Fruit fly (Drosophila melanogaster) whole organism, embryonic: ENCODE measurements around the gene Sil1.

Experiments
- Abd-B ChIP-seq: fragments of 200-800 bp; sonication (Bioruptor generic); optimal IDR thresholded peaks from 2 replicates; lab custom pipeline; 2018; ENCODE audit warnings: missing biosample characterization, mild to moderate bottlenecking, missing genetic modification characterization, moderate library complexity
- BEAF-32 ChIP-seq: fragments of 200-800 bp; sonication (Bioruptor generic); optimal IDR thresholded peaks from 3 replicates; lab custom pipeline; 2017; ENCODE audit warnings: missing biosample characterization, missing genetic modification characterization, mild to moderate bottlenecking, moderate library complexity, missing genetic modification reagents
- Bgb ChIP-seq: fragments of 200-800 bp; sonication (Bioruptor generic); IDR thresholded peaks from 2 replicates; pipeline ENCODE4 v1.3.6; 2022; ENCODE audit warnings: missing biosample characterization, missing genetic modification characterization; ENCODE audit not compliant: partially characterized antibody
- CG10274 ChIP-seq: fragments of 200-800 bp; sonication (Bioruptor generic); optimal IDR thresholded peaks from 3 replicates; lab custom pipeline; 2017; ENCODE audit warnings: missing biosample characterization, mild to moderate bottlenecking, missing genetic modification characterization
- CG10979 ChIP-seq: fragments of 200-800 bp; sonication (Bioruptor generic); optimal IDR thresholded peaks from 2 replicates; lab custom pipeline; 2018; ENCODE audit warnings: missing biosample characterization, mild to moderate bottlenecking, missing genetic modification characterization, moderate library complexity
- CG1233 ChIP-seq: fragments of 200-800 bp; sonication (Bioruptor generic); optimal IDR thresholded peaks from 4 replicates; lab custom pipeline; 2018; ENCODE audit warnings: missing biosample characterization, mild to moderate bottlenecking, missing genetic modification characterization
- CG13287 ChIP-seq: fragments of 200-800 bp; sonication (Bioruptor generic); IDR thresholded peaks from 2 replicates; pipeline ENCODE4 v1.3.6; 2022; ENCODE audit warnings: missing biosample characterization, missing genetic modification characterization; ENCODE audit not compliant: partially characterized antibody
- CG15269 ChIP-seq: fragments of 200-800 bp; sonication (Bioruptor generic); optimal IDR thresholded peaks from 2 replicates; lab custom pipeline; 2018; ENCODE audit warnings: missing biosample characterization, mild to moderate bottlenecking, missing genetic modification characterization, moderate library complexity
- CG15514 ChIP-seq: fragments of 200-800 bp; sonication (Bioruptor generic); optimal IDR thresholded peaks from 3 replicates; lab custom pipeline; 2017; ENCODE audit warnings: missing biosample characterization, missing genetic modification characterization, mild to moderate bottlenecking, moderate library complexity, missing genetic modification reagents
- CG31388 ChIP-seq: fragments of 200-800 bp; sonication (Bioruptor generic); optimal IDR thresholded peaks from 2 replicates; lab custom pipeline; 2016; ENCODE audit warnings: missing biosample characterization, missing genetic modification characterization
- CG3163 ChIP-seq: fragments of 200-800 bp; sonication (Bioruptor generic); optimal IDR thresholded peaks from 3 replicates; lab custom pipeline; 2016; ENCODE audit warnings: missing biosample characterization, missing genetic modification characterization
- CG5180 ChIP-seq: fragments of 200-800 bp; sonication (Bioruptor generic); optimal IDR thresholded peaks from 3 replicates; lab custom pipeline; 2017; ENCODE audit warnings: missing biosample characterization, missing genetic modification characterization, mild to moderate bottlenecking, moderate library complexity, missing genetic modification reagents
- CG6791 ChIP-seq: fragments of 200-800 bp; sonication (Bioruptor generic); IDR thresholded peaks from 3 replicates; pipeline ENCODE4 v1.3.6; 2022; ENCODE audit warnings: missing biosample characterization, missing genetic modification characterization; ENCODE audit not compliant: partially characterized antibody
- CG9727 ChIP-seq: fragments of 200-800 bp; sonication (Bioruptor generic); optimal IDR thresholded peaks from 3 replicates; lab custom pipeline; 2017; ENCODE audit warnings: missing biosample characterization, mild to moderate bottlenecking, missing genetic modification characterization
- CHES-1-like ChIP-seq: fragments of 200-800 bp; sonication (Bioruptor generic); optimal IDR thresholded peaks from 2 replicates; lab custom pipeline; 2016; ENCODE audit warnings: missing biosample characterization, missing genetic modification characterization
- CkIIα-i1 ChIP-seq: fragments of 200-800 bp; sonication (Bioruptor generic); IDR thresholded peaks from 2 replicates; pipeline ENCODE4 v1.3.6; 2022; ENCODE audit warnings: missing biosample characterization, missing genetic modification characterization
- Dek ChIP-seq: fragments of 200-800 bp; sonication (Bioruptor generic); optimal IDR thresholded peaks from 3 replicates; lab custom pipeline; 2019; ENCODE audit warnings: missing biosample characterization, mild to moderate bottlenecking, missing genetic modification characterization, moderate library complexity
- Dip3 ChIP-seq: fragments of 200-800 bp; sonication (Bioruptor generic); optimal IDR thresholded peaks from 3 replicates; lab custom pipeline; 2016; ENCODE audit warnings: missing biosample characterization, missing genetic modification characterization
- Fer3 ChIP-seq: fragments of 200-800 bp; sonication (Bioruptor generic); optimal IDR thresholded peaks from 2 replicates; lab custom pipeline; 2018; ENCODE audit warnings: missing biosample characterization, mild to moderate bottlenecking, missing genetic modification characterization, moderate library complexity
- Hey ChIP-seq: fragments of 200-800 bp; sonication (Bioruptor generic); optimal IDR thresholded peaks from 3 replicates; lab custom pipeline; 2018; ENCODE audit warnings: missing biosample characterization, mild to moderate bottlenecking, missing genetic modification characterization
- Hmr ChIP-seq: fragments of 200-800 bp; sonication (Bioruptor generic); optimal IDR thresholded peaks from 3 replicates; lab custom pipeline; 2017; ENCODE audit warnings: mild to moderate bottlenecking, missing biosample characterization, missing genetic modification reagents, missing genetic modification characterization
- Lim3 ChIP-seq: fragments of 200-800 bp; sonication (Bioruptor generic); IDR thresholded peaks from 2 replicates; pipeline ENCODE4 v1.3.6; 2022; ENCODE audit warnings: missing biosample characterization, missing genetic modification characterization
- MESR4 ChIP-seq: fragments of 200-800 bp; sonication (Bioruptor generic); optimal IDR thresholded peaks from 2 replicates; lab custom pipeline; 2018; ENCODE audit warnings: missing biosample characterization, mild to moderate bottlenecking, missing genetic modification characterization, moderate library complexity
- NC2β ChIP-seq: fragments of 200-800 bp; sonication (Bioruptor generic); optimal IDR thresholded peaks from 2 replicates; lab custom pipeline; 2016; ENCODE audit warnings: missing biosample characterization, missing genetic modification characterization
- Rfx ChIP-seq: fragments of 200-800 bp; sonication (Bioruptor generic); IDR thresholded peaks from 2 replicates; pipeline ENCODE4 v1.3.6; 2022; ENCODE audit warnings: missing biosample characterization, missing genetic modification characterization
- Side ChIP-seq: fragments of 200-800 bp; sonication (Bioruptor generic); optimal IDR thresholded peaks from 2 replicates; lab custom pipeline; 2016; ENCODE audit warnings: missing biosample characterization, missing genetic modification characterization
- Usf ChIP-seq: fragments of 200-800 bp; sonication (Bioruptor generic); optimal IDR thresholded peaks from 2 replicates; lab custom pipeline; 2017; ENCODE audit warnings: missing genotype, missing biosample characterization, missing genetic modification characterization
- ab ChIP-seq: fragments of 200-800 bp; sonication (Bioruptor generic); optimal IDR thresholded peaks from 2 replicates; lab custom pipeline; 2016; ENCODE audit warnings: missing biosample characterization, missing genetic modification characterization
- cas ChIP-seq: fragments of 200-800 bp; sonication (Bioruptor generic); IDR thresholded peaks from 2 replicates; pipeline ENCODE4 v1.3.6; 2022; ENCODE audit warnings: missing biosample characterization, missing genetic modification characterization
- chm ChIP-seq: fragments of 200-800 bp; sonication (Bioruptor generic); IDR thresholded peaks from 2 replicates; pipeline ENCODE4 v1.3.6; 2022; ENCODE audit warnings: missing biosample characterization, missing genetic modification characterization
- corto ChIP-seq: fragments of 200-800 bp; sonication (Bioruptor generic); optimal IDR thresholded peaks from 2 replicates; lab custom pipeline; 2016; ENCODE audit warnings: missing biosample characterization, mild to moderate bottlenecking, missing genetic modification characterization, moderate library complexity
- disco-r ChIP-seq: fragments of 200-800 bp; sonication (Bioruptor generic); optimal IDR thresholded peaks from 2 replicates; lab custom pipeline; 2016; ENCODE audit warnings: missing biosample characterization, missing genetic modification characterization
- dpn ChIP-seq, 2 experiments: fragments of 200-800 bp; sonication (Bioruptor generic); optimal IDR thresholded peaks; 3 replicates each; lab custom pipeline; 2016; ENCODE audit warnings: missing biosample characterization in 2 of 2, missing genetic modification characterization in 2 of 2
- fd3F ChIP-seq: fragments of 200-800 bp; sonication (Bioruptor generic); optimal IDR thresholded peaks from 2 replicates; lab custom pipeline; 2018; ENCODE audit warnings: missing biosample characterization, mild to moderate bottlenecking, missing genetic modification characterization, moderate library complexity
- fd96Cb ChIP-seq: fragments of 200-800 bp; sonication (Bioruptor generic); optimal IDR thresholded peaks from 2 replicates; lab custom pipeline; 2018; ENCODE audit warnings: missing biosample characterization, mild to moderate bottlenecking, missing genetic modification characterization, moderate library complexity
- hb ChIP-seq: fragments of 200-800 bp; sonication (Bioruptor generic); IDR thresholded peaks from 3 replicates; pipeline ENCODE4 v1.3.6; 2022; ENCODE audit warnings: missing biosample characterization, missing genetic modification characterization; ENCODE audit not compliant: partially characterized antibody
- jumu ChIP-seq: fragments of 200-800 bp; sonication (Bioruptor generic); optimal IDR thresholded peaks from 3 replicates; lab custom pipeline; 2016; ENCODE audit warnings: missing biosample characterization, missing genetic modification characterization
- prd ChIP-seq, 3 experiments: fragments of >200 bp in 2 of 3; fragments of 200-800 bp in 1 of 3; sonication (Bioruptor generic) in 1 of 3; optimal IDR thresholded peaks in 2 of 3; IDR thresholded peaks in 1 of 3; 2 replicates in 2 of 3; 3 replicates in 1 of 3; pipeline versions ENCODE4 v1.3.6 to Lab custom; 2017 to 2022; ENCODE audit warnings: missing biosample characterization in 1 of 3, missing genetic modification characterization in 1 of 3
- repo ChIP-seq: fragments of 200-800 bp; sonication (Bioruptor generic); optimal IDR thresholded peaks from 2 replicates; lab custom pipeline; 2016; ENCODE audit warnings: missing biosample characterization, missing genetic modification characterization
- sens-2 ChIP-seq: fragments of 200-800 bp; sonication (Bioruptor generic); IDR thresholded peaks from 2 replicates; pipeline ENCODE4 v1.3.6; 2022; ENCODE audit warnings: missing biosample characterization, missing genetic modification characterization
- shn ChIP-seq: fragments of 200-800 bp; sonication (Bioruptor generic); optimal IDR thresholded peaks from 3 replicates; lab custom pipeline; 2016; ENCODE audit warnings: missing biosample characterization, missing genetic modification characterization
- sna ChIP-seq: fragments of 200-800 bp; sonication (Bioruptor generic); IDR thresholded peaks from 2 replicates; pipeline ENCODE4 v1.3.6; 2022; ENCODE audit warnings: missing biosample characterization, missing genetic modification characterization; ENCODE audit not compliant: partially characterized antibody
- stwl ChIP-seq: fragments of 200-800 bp; sonication (Bioruptor generic); optimal IDR thresholded peaks from 3 replicates; lab custom pipeline; 2018; ENCODE audit warnings: missing biosample characterization, mild to moderate bottlenecking, missing genetic modification characterization, moderate library complexity
- tup ChIP-seq: fragments of 200-800 bp; sonication (Bioruptor generic); optimal IDR thresholded peaks from 2 replicates; lab custom pipeline; 2016; ENCODE audit warnings: missing biosample characterization, mild to moderate bottlenecking, missing genetic modification characterization, moderate library complexity
- vfl ChIP-seq: fragments of 200-800 bp; sonication (Bioruptor generic); optimal IDR thresholded peaks from 2 replicates; lab custom pipeline; 2016; ENCODE audit warnings: missing biosample characterization, missing genetic modification characterization

Sil1 gene

DNA sequence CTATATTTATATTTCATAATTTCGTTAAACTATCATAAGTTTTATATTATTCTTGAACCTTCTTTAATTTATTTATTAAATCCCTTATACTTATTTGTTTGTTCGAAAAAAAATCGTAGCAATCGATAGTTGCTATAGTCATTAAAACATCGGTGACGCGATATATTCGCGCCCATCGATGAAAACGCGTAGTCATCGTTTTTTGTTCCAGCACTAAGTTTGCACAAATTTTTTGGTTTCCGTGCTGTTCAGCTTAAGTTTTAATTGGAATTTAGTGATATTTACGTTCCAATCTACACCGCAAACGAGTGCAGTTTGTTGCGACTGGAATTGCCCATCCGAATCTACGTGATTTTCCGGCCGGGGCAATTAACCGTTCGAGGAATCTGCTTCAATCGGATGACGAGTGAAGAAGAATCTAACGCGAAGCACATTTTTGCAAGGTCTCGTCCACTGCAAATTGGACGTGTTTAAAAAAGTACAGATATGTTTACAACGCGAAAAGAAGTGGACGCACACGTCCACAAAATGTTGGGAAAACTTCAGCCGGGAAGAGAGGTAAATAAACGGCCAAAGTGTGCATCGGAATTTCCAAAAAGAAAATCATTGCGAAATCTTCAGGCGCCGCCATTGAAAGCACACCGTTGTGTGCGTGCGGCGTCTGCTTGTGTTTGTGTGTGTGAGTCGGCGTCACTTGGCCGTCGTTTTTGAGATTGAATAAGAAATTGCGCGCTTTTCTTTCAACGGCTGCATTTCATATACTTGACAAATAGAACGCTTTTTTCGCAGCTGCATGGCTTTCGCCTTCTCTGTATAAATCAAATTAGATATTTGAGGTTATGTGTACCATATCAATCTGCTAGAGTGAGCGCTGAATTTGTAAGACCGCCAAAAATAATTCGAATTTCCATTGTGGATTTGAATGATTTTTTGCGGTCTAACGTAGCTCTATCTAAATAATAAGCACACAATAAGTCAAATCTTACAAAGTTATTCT lies 14.1 kb upstream of the Sil1 start, which contains the start of gene Nup358 (continued):
- peak; percentile 24 for TF ChIP-seq MESR4 (GFP tag; lab: Kevin White, UChicago)
- TF ChIP-seq CG6791 (GFP tag; lab: Robert Waterston, UW), result peak; percentile 99
- TF ChIP-seq prd (optimal IDR thresholded peaks at IDR 0.05; lab: Kevin White, UChicago), result no peak
- no peak for TF ChIP-seq prd (GFP tag; IDR thresholded peaks at IDR 0.05; lab: Robert Waterston, UW)
- TF ChIP-seq Dip3 (GFP tag; lab: Kevin White, UChicago), result no peak
- TF ChIP-seq Abd-B (GFP tag; lab: Kevin White, UChicago), result peak; percentile 14
- no peak for TF ChIP-seq jumu (GFP tag; lab: Kevin White, UChicago)
- no peak for TF ChIP-seq CG15269 (tag; lab: Kevin White, UChicago)
- peak; percentile 90 for TF ChIP-seq sna (GFP tag; lab: Robert Waterston, UW)
- TF ChIP-seq vfl, result no peak
- TF ChIP-seq ab (GFP tag; lab: Kevin White, UChicago), result no peak
- no peak for TF ChIP-seq Usf (GFP tag; lab: Kevin White, UChicago)
- TF ChIP-seq repo (GFP tag; lab: Kevin White, UChicago), result no peak
- TF ChIP-seq Fer3 (tag; lab: Kevin White, UChicago), result no peak
- TF ChIP-seq shn, result no peak
- TF ChIP-seq NC2β, result no peak
- TF ChIP-seq Hey (tag; lab: Kevin White, UChicago), result no peak
- no peak for TF ChIP-seq Side (GFP tag; lab: Kevin White, UChicago)
- TF ChIP-seq corto, result peak; percentile 16

DNA sequence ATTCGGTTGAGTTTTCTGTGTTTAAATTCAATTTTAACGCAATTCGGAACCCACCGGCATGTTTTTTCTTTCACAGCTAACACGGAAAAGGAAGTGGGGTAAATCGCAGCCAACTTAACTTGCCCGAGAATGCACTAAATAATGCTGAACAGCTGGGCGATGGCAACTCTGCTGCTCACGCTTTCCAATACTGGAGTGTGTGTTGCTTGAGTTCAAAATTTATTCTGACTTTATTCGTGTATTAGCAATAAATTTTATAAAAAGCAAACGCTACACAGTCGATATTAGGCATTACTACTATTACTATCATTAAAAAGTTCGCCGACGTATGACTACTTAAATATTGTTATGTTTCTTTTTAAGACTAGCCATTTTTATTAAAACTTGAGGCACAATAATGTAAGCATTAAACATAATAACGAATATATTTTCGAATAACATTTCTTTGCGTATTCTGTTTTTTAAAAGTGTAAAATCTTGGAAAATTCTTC lies 12.1 kb upstream of the Sil1 start, which contains the start of the genes RpS27 and Nup37:
RpS27 (minus strand) TSS at position 136 of the 491 bp plus-strand sequence.
Nup37 (plus strand) TSS at position 280 of the 491 bp plus-strand sequence.
- TF ChIP-seq Rfx (GFP tag; lab: Robert Waterston, UW) (peak; percentile 99), fd96Cb (tag; lab: Kevin White, UChicago) (peak; percentile 91), hb (GFP tag; lab: Robert Waterston, UW) (no peak), CG31388 (GFP tag; lab: Kevin White, UChicago) (peak; percentile 94), Lim3 (GFP tag; lab: Robert Waterston, UW) (peak; percentile 68; the same call in 1 of the 2 replicates), sens-2 (GFP tag; lab: Robert Waterston, UW) (peak; percentile 97), CHES-1-like (peak; percentile 99), disco-r (GFP tag; lab: Kevin White, UChicago) (peak; percentile 98), tup (GFP tag; lab: Kevin White, UChicago) (peak; percentile 93), BEAF-32 (GFP tag; lab: Kevin White, UChicago) (peak; percentile 67), Dek (tag; lab: Kevin White, UChicago) (peak; percentile 95), CG10274 (GFP tag; lab: Kevin White, UChicago) (peak; percentile 96), cas (GFP tag; lab: Robert Waterston, UW) (peak; percentile 91), fd3F (peak; percentile 97), Bgb (GFP tag; lab: Robert Waterston, UW) (peak; percentile 43; the same call in 1 of the 2 replicates), CkIIα-i1 (peak; percentile 87; the same call in 1 of the 2 replicates), CG10979 (tag; lab: Kevin White, UChicago) (peak; percentile 86), chm (GFP tag; lab: Robert Waterston, UW) (peak; percentile 99), CG1233 (GFP tag; lab: Kevin White, UChicago) (peak; percentile 99), CG9727 (GFP tag; lab: Kevin White, UChicago) (peak; percentile 99), CG3163 (GFP tag; lab: Kevin White, UChicago) (peak; percentile 94), CG5180 (GFP tag; lab: Kevin White, UChicago) (peak; percentile 91), CG15514 (GFP tag; lab: Kevin White, UChicago) (peak; percentile 96), CG13287 (GFP tag; lab: Robert Waterston, UW) (peak; percentile 14; the same call in 1 of the 2 replicates), dpn (GFP tag; optimal IDR thresholded peaks at IDR 0.05; lab: Kevin White, UChicago) (peak; percentile 95 to 99), Hmr (GFP tag; lab: Kevin White, UChicago) (peak; percentile 99), stwl (tag; lab: Kevin White, UChicago) (peak; percentile 95)
